Fruit fly (Drosophila melanogaster): ENCODE data around the gene CG32121.

CG32121 gene

DNA sequence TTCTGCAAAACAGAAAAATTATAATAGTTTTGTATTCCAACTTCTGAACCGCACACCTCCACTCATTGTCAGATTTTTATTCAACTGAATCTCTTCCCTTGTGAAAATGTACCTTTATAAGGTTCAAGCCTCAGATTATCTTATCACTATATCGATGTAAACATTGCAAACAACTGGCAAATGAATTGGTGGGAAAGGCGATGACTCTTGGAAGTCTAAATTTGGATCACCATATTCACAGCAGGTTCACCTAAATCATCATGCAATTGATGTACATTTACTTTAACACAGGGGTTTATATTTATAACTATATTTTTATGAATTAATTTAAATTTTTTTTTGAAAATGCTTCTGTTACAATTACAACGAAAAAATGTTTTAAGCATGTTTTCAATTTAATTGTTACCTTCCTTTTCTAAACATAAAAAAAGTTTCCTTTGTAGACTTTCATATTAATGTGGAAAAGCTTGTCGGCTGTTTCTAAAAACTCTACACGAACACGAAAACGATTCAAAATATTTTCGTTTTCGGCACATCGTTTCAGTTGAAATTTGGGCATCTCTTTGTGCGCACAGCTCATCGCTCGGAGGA lies 18.3 kb upstream of the CG32121 start, which contains the start of the genes CG10140 and CG14109:
Gene CG10140, minus strand, starts transcription at position 101 of the 591 bp plus-strand sequence.
Gene CG14109, plus strand, starts transcription at position 541 of the 591 bp plus-strand sequence.
- TF ChIP-seq fru (GFP tag; optimal IDR thresholded peaks at IDR 0.05) = no peak
- TF ChIP-seq sage (GFP tag; optimal IDR thresholded peaks at IDR 0.05) = no peak
- no peak for TF ChIP-seq tai (GFP tag; optimal IDR thresholded peaks at IDR 0.05)
- TF ChIP-seq CG9705 (GFP tag; optimal IDR thresholded peaks at IDR 0.05) = no peak
- no peak for TF ChIP-seq psq (GFP tag; optimal IDR thresholded peaks at IDR 0.05)
- no peak for TF ChIP-seq pan (optimal IDR thresholded peaks at IDR 0.05)
- TF ChIP-seq dmrt93B (GFP tag; optimal IDR thresholded peaks at IDR 0.05) = no peak
- TF ChIP-seq CG32264 (GFP tag; optimal IDR thresholded peaks at IDR 0.05) = no peak
- TF ChIP-seq h (GFP tag; optimal IDR thresholded peaks at IDR 0.05) = no peak
- TF ChIP-seq GATAd (GFP tag; optimal IDR thresholded peaks at IDR 0.05) = no peak
- TF ChIP-seq CrebA (GFP tag; optimal IDR thresholded peaks at IDR 0.05; ENCODE audit: borderline replicate concordance) = no peak
- no peak for TF ChIP-seq OdsH (GFP tag; optimal IDR thresholded peaks at IDR 0.05)
- no peak for TF ChIP-seq brk (GFP tag; optimal IDR thresholded peaks at IDR 0.05)
- TF ChIP-seq Rel (GFP tag; optimal IDR thresholded peaks at IDR 0.05) = no peak
- TF ChIP-seq Rel (tag; optimal IDR thresholded peaks at IDR 0.05) = no peak
- TF ChIP-seq Jra (GFP tag; optimal IDR thresholded peaks at IDR 0.05) = no peak
- TF ChIP-seq N (GFP tag; optimal IDR thresholded peaks at IDR 0.05) = no peak
- no peak for TF ChIP-seq Hr83 (GFP tag; optimal IDR thresholded peaks at IDR 0.05; ENCODE audit: poor library complexity, severe bottlenecking)
- no peak for TF ChIP-seq Dif (GFP tag; optimal IDR thresholded peaks at IDR 0.05; ENCODE audit: partially characterized antibody)
- TF ChIP-seq Vsx2 (GFP tag; optimal IDR thresholded peaks at IDR 0.05; ENCODE audit: partially characterized antibody) = no peak
- TF ChIP-seq lola (GFP tag; optimal IDR thresholded peaks at IDR 0.05) = no peak

DNA sequence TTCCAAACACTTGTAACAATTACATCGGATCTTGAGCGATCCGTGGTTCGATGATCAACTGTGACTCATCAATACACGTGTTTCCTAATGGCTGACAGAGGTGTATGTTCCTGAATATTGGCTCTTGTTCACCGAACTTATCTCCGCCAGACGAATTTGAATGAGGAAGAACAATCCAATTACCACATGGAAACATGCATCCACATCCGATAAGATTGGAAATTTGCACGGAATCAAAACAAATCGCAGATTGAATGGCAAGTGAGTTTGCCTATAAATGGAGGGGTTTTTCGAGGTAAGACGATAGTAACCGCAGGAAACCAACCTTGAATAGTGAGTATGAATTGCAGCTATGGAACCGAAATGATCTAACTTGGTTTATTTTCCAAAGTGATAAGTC lies 15.5 kb upstream of the CG32121 start, which contains the start of gene CG10725:
Gene CG10725, plus strand, starts transcription at position 301 of the 400 bp plus-strand sequence.
- TF ChIP-seq usp (GFP tag; optimal IDR thresholded peaks at IDR 0.05) (no peak), sv (GFP tag; optimal IDR thresholded peaks at IDR 0.05) (no peak), N (GFP tag; optimal IDR thresholded peaks at IDR 0.05) (no peak), fru (GFP tag; optimal IDR thresholded peaks at IDR 0.05) (no peak), Jra (GFP tag; optimal IDR thresholded peaks at IDR 0.05) (no peak), Hnf4 (GFP tag; optimal IDR thresholded peaks at IDR 0.05) (no peak)

DNA sequence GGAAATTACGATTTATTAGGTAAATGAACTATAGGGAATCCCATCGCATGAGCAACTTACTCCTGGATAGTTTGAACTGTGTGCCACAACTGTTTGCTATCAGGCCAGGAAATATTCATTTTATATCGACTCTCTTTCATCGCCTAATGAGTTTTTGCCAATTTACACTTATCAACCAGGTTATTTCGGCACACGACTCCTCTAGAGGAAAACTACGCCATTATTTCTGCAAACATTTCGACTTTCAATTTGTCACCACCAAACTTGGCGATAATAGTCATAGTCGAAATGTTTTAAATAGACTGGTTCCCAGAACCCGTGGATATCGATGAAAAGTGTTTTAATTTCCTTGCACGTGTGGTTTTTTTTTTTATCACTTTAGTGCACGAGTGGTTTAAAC lies 14.9 kb upstream of the CG32121 start, which contains the start of gene CG10154:
Gene CG10154, minus strand, starts transcription at position 101 of the 400 bp plus-strand sequence.
- TF ChIP-seq rgr (GFP tag; optimal IDR thresholded peaks at IDR 0.05) (no peak), Hnf4 (GFP tag; optimal IDR thresholded peaks at IDR 0.05) (no peak), ey (GFP tag; optimal IDR thresholded peaks at IDR 0.05) (no peak), GATAd (GFP tag; optimal IDR thresholded peaks at IDR 0.05) (no peak), dl (GFP tag; optimal IDR thresholded peaks at IDR 0.05; ENCODE audit: insufficient read depth in 1 of 2, partially characterized antibody in 2 of 2) (no peak), Abd-B (GFP tag; optimal IDR thresholded peaks at IDR 0.05) (no peak)

DNA sequence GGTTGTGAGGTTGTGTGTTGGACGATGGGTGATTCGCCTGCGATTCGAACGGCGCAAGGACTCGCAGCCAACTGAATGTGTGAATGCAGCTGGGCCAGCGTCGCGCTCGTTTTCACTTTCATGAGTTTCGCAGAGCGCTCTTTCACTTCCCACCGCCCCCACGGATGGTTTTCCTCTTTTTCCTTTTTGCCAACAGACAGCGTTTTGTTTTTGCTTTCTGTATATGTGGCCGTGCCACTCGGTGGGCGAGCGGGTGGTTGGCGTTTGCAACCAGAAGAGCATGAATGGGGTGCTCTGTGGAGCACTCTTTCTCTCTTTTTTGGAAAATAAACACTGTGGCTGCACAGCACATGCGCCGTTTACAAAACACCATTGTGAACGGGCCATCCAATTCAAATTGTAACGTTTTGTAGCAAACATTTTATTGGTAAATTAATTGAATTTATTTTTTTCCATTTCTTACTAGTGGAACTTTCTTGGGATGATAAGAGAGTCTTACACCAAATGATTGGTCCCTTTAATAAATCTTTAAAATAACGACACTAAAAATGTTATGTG lies 13.1 kb upstream of the CG32121 start, which contains the start of gene CG10713:
Gene CG10713, minus strand, starts transcription at position 60 of the 558 bp plus-strand sequence.
- TF ChIP-seq fru (GFP tag; optimal IDR thresholded peaks at IDR 0.05) (no peak), sv (GFP tag; optimal IDR thresholded peaks at IDR 0.05) (no peak), CG9705 (GFP tag; optimal IDR thresholded peaks at IDR 0.05) (no peak), psq (GFP tag; optimal IDR thresholded peaks at IDR 0.05) (no peak), Myc (optimal IDR thresholded peaks at IDR 0.05) (no peak), Sp1 (GFP tag; optimal IDR thresholded peaks at IDR 0.05) (peak; percentile 5), foxo (GFP tag; optimal IDR thresholded peaks at IDR 0.05) (no peak), Vsx2 (GFP tag; optimal IDR thresholded peaks at IDR 0.05; ENCODE audit: partially characterized antibody) (no peak)

DNA sequence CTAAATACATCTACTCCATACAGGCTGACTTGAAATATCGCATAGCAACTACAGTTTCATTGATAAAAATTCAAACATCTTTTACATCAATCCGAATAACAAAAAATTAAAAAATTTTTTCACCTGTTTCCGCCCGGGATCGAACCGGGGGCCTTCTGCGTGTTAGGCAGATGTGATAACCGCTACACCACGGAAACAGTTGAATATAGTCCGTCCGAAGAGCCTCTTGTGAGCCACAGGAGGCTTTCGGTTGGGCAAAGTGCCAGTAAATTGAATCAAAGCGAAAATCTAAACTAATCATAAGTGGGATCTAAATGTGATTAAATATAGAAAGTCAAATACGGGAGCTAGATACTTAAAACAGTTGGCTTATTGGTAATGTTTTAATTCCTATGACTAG lies 11.4 kb upstream of the CG32121 start:
- no peak for TF ChIP-seq Myc (optimal IDR thresholded peaks at IDR 0.05)
- TF ChIP-seq foxo (GFP tag; optimal IDR thresholded peaks at IDR 0.05) = no peak
- no peak for TF ChIP-seq Hnf4 (GFP tag; optimal IDR thresholded peaks at IDR 0.05)
- TF ChIP-seq fru (GFP tag; optimal IDR thresholded peaks at IDR 0.05) = no peak
- TF ChIP-seq Jra (GFP tag; optimal IDR thresholded peaks at IDR 0.05) = no peak
- no peak for TF ChIP-seq Vsx2 (GFP tag; optimal IDR thresholded peaks at IDR 0.05; ENCODE audit: partially characterized antibody)
- TF ChIP-seq Hr83 (GFP tag; optimal IDR thresholded peaks at IDR 0.05; ENCODE audit: poor library complexity, severe bottlenecking) = no peak
- TF ChIP-seq CrebA (GFP tag; optimal IDR thresholded peaks at IDR 0.05; ENCODE audit: borderline replicate concordance) = no peak
